Worm (Caenorhabditis elegans) whole organism, L4/young adult: Measurements from ENCODE around the gene F37A8.1.

Experiments
- W03F9.2 ChIP-seq: fragments of 150-350 bp; optimal IDR thresholded peaks from 2 replicates; lab custom pipeline; 2014; ENCODE audit warnings: missing biosample characterization, missing genetic modification characterization
- dao-5 ChIP-seq: sonication (generic microtip); optimal IDR thresholded peaks from 2 replicates; lab custom pipeline; 2016; ENCODE audit warnings: missing genotype, missing genetic modification characterization, moderate library complexity, missing compliant biosample characterization
- him-1 ChIP-seq: sonication (generic microtip); optimal IDR thresholded peaks from 2 replicates; lab custom pipeline; 2016; ENCODE audit warnings: missing genotype, missing genetic modification reagents, missing genetic modification characterization, missing compliant biosample characterization

DNA sequence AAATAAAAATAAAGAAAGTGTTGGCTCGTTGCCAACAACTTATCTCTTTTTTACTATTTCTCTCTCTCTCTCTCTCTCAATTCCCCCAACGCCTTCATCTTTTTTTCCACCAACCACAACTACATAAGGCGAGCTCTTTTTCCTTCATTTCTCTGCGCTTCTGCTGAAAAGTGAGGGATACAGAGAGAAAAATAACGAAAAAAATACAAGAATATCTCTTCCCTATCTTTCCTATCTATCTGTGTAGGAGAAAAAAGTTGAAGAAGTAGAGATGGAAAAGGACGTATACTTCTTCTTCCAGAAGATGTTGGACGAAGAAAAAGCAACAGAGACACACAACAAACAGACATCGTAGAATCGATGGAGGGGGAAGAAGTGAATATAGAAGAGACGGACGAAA lies 29.4 kb upstream of the F37A8.1 start:
- TF ChIP-seq him-1 (tag; lab: Kevin White, UChicago) (peak; percentile 37), dao-5 (tag; lab: Kevin White, UChicago) (no peak), W03F9.2 (no peak)
